Worm (Caenorhabditis elegans) whole organism, mixed stage, embryonic: ENCODE results near the gene D1086.17.

Experiments
- M03D4.4 ChIP-seq: sonication (generic microtip); optimal IDR thresholded peaks from 2 replicates; lab custom pipeline; 2017; ENCODE audit warnings: mild to moderate bottlenecking, missing genetic modification characterization, missing compliant biosample characterization
- bed-3 ChIP-seq: fragments of 200-800 bp; sonication (Bioruptor generic); optimal IDR thresholded peaks from 3 replicates; lab custom pipeline; 2018; ENCODE audit warnings: mild to moderate bottlenecking, missing genetic modification characterization, moderate library complexity, missing compliant biosample characterization
- blmp-1 ChIP-seq: fragments of 150-350 bp; optimal IDR thresholded peaks from 2 replicates; lab custom pipeline; 2014; ENCODE audit warnings: missing biosample characterization, missing genetic modification characterization
- ceh-43 ChIP-seq: fragments of 200-800 bp; sonication (Bioruptor generic); optimal IDR thresholded peaks from 2 replicates; lab custom pipeline; 2018; ENCODE audit warnings: mild to moderate bottlenecking, missing genetic modification characterization, moderate library complexity, missing compliant biosample characterization
- ces-1 ChIP-seq: fragments of 150-350 bp; optimal IDR thresholded peaks from 2 replicates; lab custom pipeline; 2014; ENCODE audit warnings: missing biosample characterization, missing genetic modification reagents, missing genetic modification characterization
- cnd-1 ChIP-seq: fragments of 200-800 bp; sonication (Bioruptor generic); optimal IDR thresholded peaks from 2 replicates; lab custom pipeline; 2018; ENCODE audit warnings: mild to moderate bottlenecking, missing genetic modification characterization, missing compliant biosample characterization
- elt-1 ChIP-seq: sonication (generic microtip); optimal IDR thresholded peaks from 2 replicates; lab custom pipeline; 2017; ENCODE audit warnings: missing genetic modification characterization, mild to moderate bottlenecking, missing compliant biosample characterization, antibody characterized with exemption, moderate library complexity, borderline replicate concordance; ENCODE audit not compliant: insufficient read depth
- elt-3 ChIP-seq: fragments of 150-350 bp; optimal IDR thresholded peaks from 2 replicates; lab custom pipeline; 2014; ENCODE audit warnings: missing biosample characterization, missing genetic modification characterization
- flh-1 ChIP-seq: fragments of 200-800 bp; sonication (Bioruptor generic); optimal IDR thresholded peaks from 2 replicates; lab custom pipeline; 2018; ENCODE audit warnings: mild to moderate bottlenecking, missing genetic modification characterization, moderate library complexity, missing compliant biosample characterization
- ham-2 ChIP-seq: fragments of 200-800 bp; sonication (Bioruptor generic); optimal IDR thresholded peaks from 2 replicates; lab custom pipeline; 2018; ENCODE audit warnings: mild to moderate bottlenecking, missing genetic modification characterization, missing compliant biosample characterization
- hlh-1 ChIP-seq: fragments of 150-350 bp; optimal IDR thresholded peaks from 2 replicates; lab custom pipeline; 2014; ENCODE audit warnings: missing biosample characterization, missing genetic modification reagents, missing genetic modification characterization
- lin-13 ChIP-seq: fragments of 150-350 bp; optimal IDR thresholded peaks from 2 replicates; lab custom pipeline; 2014; ENCODE audit warnings: missing biosample characterization, missing genetic modification characterization
- lin-32 ChIP-seq: fragments of 200-800 bp; sonication (Bioruptor generic); optimal IDR thresholded peaks from 2 replicates; lab custom pipeline; 2018; ENCODE audit warnings: mild to moderate bottlenecking, missing genetic modification characterization, missing compliant biosample characterization
- mab-5 ChIP-seq: fragments of 150-350 bp; optimal IDR thresholded peaks from 2 replicates; lab custom pipeline; 2014; ENCODE audit warnings: missing biosample characterization, missing genetic modification characterization
- mls-2 ChIP-seq: sonication (generic microtip); optimal IDR thresholded peaks from 2 replicates; lab custom pipeline; 2016; ENCODE audit warnings: mild to moderate bottlenecking, missing genetic modification characterization, moderate library complexity, missing compliant biosample characterization
- nhr-12 ChIP-seq: fragments of 150-350 bp; optimal IDR thresholded peaks from 2 replicates; lab custom pipeline; 2014; ENCODE audit warnings: missing biosample characterization, missing genetic modification characterization
- nhr-2 ChIP-seq: fragments of 150-350 bp; optimal IDR thresholded peaks from 2 replicates; lab custom pipeline; 2014; ENCODE audit warnings: missing biosample characterization, missing genetic modification characterization
- nhr-237 ChIP-seq: fragments of 150-350 bp; optimal IDR thresholded peaks from 2 replicates; lab custom pipeline; 2014; ENCODE audit warnings: missing biosample characterization, missing genetic modification characterization
- nhr-28 ChIP-seq: fragments of 150-350 bp; optimal IDR thresholded peaks from 2 replicates; lab custom pipeline; 2014; ENCODE audit warnings: missing biosample characterization, missing genetic modification characterization
- pha-4 ChIP-seq: fragments of 150-350 bp; optimal IDR thresholded peaks from 2 replicates; lab custom pipeline; 2018; ENCODE audit warnings: missing biosample characterization, missing genetic modification reagents, missing genetic modification characterization
- snpc-4 ChIP-seq: fragments of 150-350 bp; optimal IDR thresholded peaks from 2 replicates; lab custom pipeline; 2014; ENCODE audit warnings: missing biosample characterization, missing genetic modification characterization
- sptf-1 ChIP-seq: sonication (generic microtip); optimal IDR thresholded peaks from 2 replicates; lab custom pipeline; 2017; ENCODE audit warnings: mild to moderate bottlenecking, missing genetic modification characterization, moderate library complexity, missing compliant biosample characterization
- tbx-8 ChIP-seq: fragments of 200-800 bp; sonication (Bioruptor generic); optimal IDR thresholded peaks from 2 replicates; lab custom pipeline; 2018; ENCODE audit warnings: mild to moderate bottlenecking, missing genetic modification characterization, moderate library complexity, missing compliant biosample characterization
- unc-39 ChIP-seq: fragments of 150-350 bp; optimal IDR thresholded peaks from 2 replicates; lab custom pipeline; 2014; ENCODE audit warnings: missing biosample characterization, missing genetic modification characterization
- unc-62 ChIP-seq: fragments of 150-350 bp; optimal IDR thresholded peaks from 2 replicates; lab custom pipeline; 2014; ENCODE audit warnings: missing biosample characterization, missing genetic modification reagents, missing genetic modification characterization
- zip-8 ChIP-seq: fragments of 150-350 bp; optimal IDR thresholded peaks from 2 replicates; lab custom pipeline; 2014; ENCODE audit warnings: missing biosample characterization, missing genetic modification characterization
- ztf-11 ChIP-seq: fragments of 150-350 bp; optimal IDR thresholded peaks from 2 replicates; lab custom pipeline; 2014; ENCODE audit warnings: missing biosample characterization, missing genetic modification characterization

Gene D1086.17

DNA sequence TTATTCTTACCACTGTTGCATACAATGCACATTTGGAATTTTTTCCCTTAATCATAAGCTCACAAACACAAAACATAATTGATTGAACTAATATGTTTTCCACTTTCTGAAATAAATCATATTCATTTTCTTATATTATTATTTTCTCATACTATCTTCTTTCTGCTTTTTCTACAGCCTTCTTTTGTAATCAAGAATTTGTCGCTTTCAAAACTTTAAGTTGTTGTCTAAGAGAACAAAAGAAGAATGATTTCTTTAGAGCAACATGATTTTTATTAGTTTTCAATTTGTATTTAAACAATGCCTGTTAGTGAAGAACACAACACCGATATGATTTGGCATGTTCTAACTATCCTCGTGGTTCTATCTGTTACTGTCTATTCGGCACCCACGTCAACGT, 16.3 kb downstream of the D1086.17 start, which contains the start of gene D1086.7:
Gene D1086.7, plus strand, starts transcription at position 301 of the 400 bp plus-strand sequence.
- no peak for TF ChIP-seq lin-13

DNA sequence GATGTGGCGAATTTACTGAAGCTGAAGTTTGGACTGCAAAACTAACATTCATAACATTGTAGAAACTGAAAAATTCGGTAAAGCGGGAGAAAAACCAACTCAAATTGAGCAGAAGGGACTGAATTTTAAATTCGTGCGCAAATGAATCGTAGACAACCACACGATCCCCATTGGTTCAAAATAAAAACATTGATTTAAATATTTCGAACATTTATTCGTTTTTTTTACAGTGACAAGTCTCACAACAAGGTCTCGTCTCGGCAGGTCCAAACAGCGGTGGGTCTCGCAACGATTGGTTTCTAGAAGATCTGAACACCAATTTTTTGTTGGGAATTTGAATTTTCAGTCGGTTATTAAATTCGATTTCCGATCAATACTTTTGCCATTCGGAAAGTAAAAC, 17.9 kb downstream of the D1086.17 start, which contains the start of gene D1086.18:
Gene D1086.18, plus strand, starts transcription at position 301 of the 400 bp plus-strand sequence.
- TF ChIP-seq sptf-1 (tag; lab: Kevin White, UChicago) (no peak), nhr-28 (no peak), M03D4.4 (tag; lab: Kevin White, UChicago) (no peak), mab-5 (tag; lab: Kevin White, UChicago) (no peak), bed-3 (no peak), ceh-43 (GFP tag; lab: Kevin White, UChicago) (no peak), snpc-4 (tag; lab: Kevin White, UChicago) (no peak), ztf-11 (tag; lab: Kevin White, UChicago) (no peak), unc-39 (tag; lab: Kevin White, UChicago) (no peak), hlh-1 (tag; lab: Kevin White, UChicago) (no peak)
- TF ChIP-seq, all 35 proteins: peak for 0

DNA sequence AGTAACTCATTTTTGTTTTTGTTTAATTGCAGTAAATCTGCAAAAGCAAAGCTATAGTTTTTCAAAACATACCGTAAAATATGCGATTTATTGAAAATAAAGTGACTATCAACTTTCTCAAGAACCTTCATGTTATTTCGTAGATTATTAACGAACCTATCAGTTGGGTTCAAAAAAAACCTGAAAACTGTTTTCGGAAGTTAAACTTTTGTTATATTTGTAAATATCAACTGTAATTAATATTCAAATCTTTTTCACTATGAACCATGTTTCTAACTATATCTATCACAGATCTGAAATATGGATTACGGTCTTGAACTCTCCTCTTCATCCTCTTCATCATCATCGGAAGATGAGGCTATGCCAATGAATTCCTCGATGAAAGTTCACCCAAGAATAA, 20.4 kb downstream of the D1086.17 start, which contains the start of gene D1086.19:
Gene D1086.19, plus strand, starts transcription at position 301 of the 400 bp plus-strand sequence.
- TF ChIP-seq mls-2 (tag; lab: Kevin White, UChicago) (no peak), bed-3 (no peak), ztf-11 (tag; lab: Kevin White, UChicago) (no peak)

DNA sequence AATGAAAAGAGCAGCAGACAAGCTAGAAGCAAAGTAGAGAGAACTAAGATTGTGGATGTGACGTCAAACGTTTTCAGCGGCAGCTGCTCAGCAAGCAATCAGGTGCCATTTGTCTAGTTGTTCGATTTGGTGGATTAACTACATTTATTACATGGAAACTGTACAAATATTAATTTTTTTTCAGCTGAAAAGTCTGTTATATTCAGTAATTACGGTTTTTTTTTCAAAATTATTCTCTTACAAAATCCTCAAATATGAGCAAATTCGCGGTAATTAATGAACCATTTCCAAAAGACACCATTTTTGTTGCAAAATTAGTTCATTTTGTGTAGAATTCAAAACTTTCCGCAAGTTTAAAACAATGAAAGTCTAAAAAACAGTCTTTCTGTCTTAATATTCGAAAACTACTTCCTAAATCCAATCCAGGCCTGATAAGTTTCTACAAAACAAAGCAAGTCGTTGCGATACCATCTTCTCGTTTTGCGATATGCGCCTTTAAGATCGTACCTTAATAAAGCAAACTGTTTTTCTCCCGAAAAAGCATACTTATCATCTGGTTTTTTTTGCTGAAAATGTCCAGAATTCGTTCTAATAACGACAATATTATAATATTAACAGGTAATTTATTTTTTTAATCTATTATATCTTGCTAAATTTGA, 22.8 kb downstream of the D1086.17 start, which contains the start of the genes D1086.5 and him-5:
Gene D1086.5, minus strand, starts transcription at position 51 of the 659 bp plus-strand sequence.
Gene him-5, plus strand, starts transcription at position 118 of the 659 bp plus-strand sequence.
- TF ChIP-seq flh-1 (GFP tag; lab: Kevin White, UChicago) (no peak), hlh-1 (tag; lab: Kevin White, UChicago) (no peak), unc-62 (GFP tag; lab: Kevin White, UChicago) (no peak), ceh-43 (GFP tag; lab: Kevin White, UChicago) (no peak), sptf-1 (tag; lab: Kevin White, UChicago) (no peak), bed-3 (no peak), M03D4.4 (tag; lab: Kevin White, UChicago) (no peak), cnd-1 (tag; lab: Kevin White, UChicago) (no peak), ces-1 (GFP tag; lab: Kevin White, UChicago) (no peak), ham-2 (GFP tag; lab: Kevin White, UChicago) (no peak), pha-4 (tag; lab: Kevin White, UChicago) (no peak), elt-1 (tag; lab: Kevin White, UChicago) (no peak), elt-3 (no peak), nhr-237 (tag; lab: Kevin White, UChicago) (no peak), zip-8 (no peak), snpc-4 (tag; lab: Kevin White, UChicago) (no peak), tbx-8 (GFP tag; lab: Kevin White, UChicago) (no peak), nhr-12 (tag; lab: Kevin White, UChicago) (no peak)

DNA sequence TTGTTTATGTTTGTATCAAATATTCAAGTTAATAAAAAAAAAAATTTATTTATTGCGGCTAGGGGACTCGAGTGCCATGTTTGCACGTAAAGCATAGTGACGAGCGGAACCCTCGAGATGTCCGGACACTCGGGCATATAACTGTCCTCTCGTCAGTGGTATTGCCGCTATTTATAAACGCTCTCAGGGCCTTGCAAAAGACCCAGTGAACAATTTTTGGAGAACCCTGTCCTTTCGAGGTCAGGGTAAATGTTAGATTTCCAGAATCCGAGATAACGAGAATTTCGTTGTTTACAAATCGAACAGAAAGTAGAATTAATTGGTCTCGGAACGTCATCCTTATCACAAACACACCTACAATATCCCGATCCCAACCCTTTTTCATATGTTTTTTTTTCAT, 24.7 kb downstream of the D1086.17 start, which contains the start of gene D1086.3:
Gene D1086.3, plus strand, starts transcription at position 390 of the 400 bp plus-strand sequence.
- TF ChIP-seq elt-3, result no peak
- TF ChIP-seq, all 35 proteins: peak for 0

DNA sequence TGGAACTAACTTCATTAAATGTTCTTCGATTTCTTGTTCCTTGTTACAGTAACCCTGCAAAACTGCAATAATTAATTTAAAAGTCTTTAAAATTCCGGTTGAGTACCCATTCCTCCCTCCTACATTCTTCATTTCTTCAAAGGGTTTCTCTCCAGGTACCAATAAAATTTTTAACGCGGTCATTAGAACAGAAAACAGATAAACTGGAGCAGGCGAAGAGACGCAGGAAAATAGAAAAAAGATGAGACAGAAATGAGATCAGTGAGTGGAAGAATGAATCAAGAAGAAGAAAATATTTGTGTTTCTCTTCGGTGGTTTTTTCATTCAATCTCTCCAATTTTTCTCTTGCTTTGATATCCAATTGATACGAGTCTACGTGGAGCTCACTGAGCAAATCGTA, 26.1 kb downstream of the D1086.17 start, which contains the start of gene D1086.8:
Gene D1086.8, plus strand, starts transcription at position 301 of the 400 bp plus-strand sequence.
- TF ChIP-seq ces-1 (GFP tag; lab: Kevin White, UChicago), result no peak
- no peak for TF ChIP-seq unc-39 (tag; lab: Kevin White, UChicago)
- TF ChIP-seq nhr-237 (tag; lab: Kevin White, UChicago), result no peak
- no peak for TF ChIP-seq blmp-1
- no peak for TF ChIP-seq hlh-1 (tag; lab: Kevin White, UChicago)
- no peak for TF ChIP-seq nhr-2 (tag; lab: Kevin White, UChicago)
- TF ChIP-seq sptf-1 (tag; lab: Kevin White, UChicago), result no peak
- no peak for TF ChIP-seq nhr-12 (tag; lab: Kevin White, UChicago)
- no peak for TF ChIP-seq ceh-43 (GFP tag; lab: Kevin White, UChicago)
- no peak for TF ChIP-seq bed-3
- TF ChIP-seq lin-32 (GFP tag; lab: Kevin White, UChicago), result no peak
